Worm (Caenorhabditis elegans) whole organism, L1 larva: ENCODE data around the gene teg-1.

Experiments
- C04F5.9 ChIP-seq: sonication (generic microtip); optimal IDR thresholded peaks from 2 replicates; lab custom pipeline; 2016; ENCODE audit warnings: missing genetic modification characterization, missing compliant biosample characterization
- aha-1 ChIP-seq: fragments of 150-350 bp; optimal IDR thresholded peaks from 2 replicates; lab custom pipeline; 2014; ENCODE audit warnings: missing biosample characterization, missing genetic modification characterization
- ceh-8 ChIP-seq: fragments of 200-800 bp; sonication (Bioruptor generic); optimal IDR thresholded peaks from 2 replicates; lab custom pipeline; 2018; ENCODE audit warnings: mild to moderate bottlenecking, missing genetic modification characterization, moderate library complexity, missing compliant biosample characterization
- ces-1 ChIP-seq: fragments of 150-350 bp; optimal IDR thresholded peaks from 2 replicates; lab custom pipeline; 2014; ENCODE audit warnings: missing biosample characterization, missing genetic modification reagents, missing genetic modification characterization
- dsc-1 ChIP-seq: sonication (generic microtip); optimal IDR thresholded peaks from 2 replicates; lab custom pipeline; 2016; ENCODE audit warnings: mild to moderate bottlenecking, missing genetic modification characterization, missing compliant biosample characterization
- efl-1 ChIP-seq, 4 experiments: fragments of 150-350 bp; optimal IDR thresholded peaks in 3 of 4; peaks in 1 of 4; 1 replicate in 1 of 4; 2 replicates in 3 of 4; lab custom pipeline; 2014; ENCODE audit warnings: missing biosample characterization in 2 of 4, missing genetic modification characterization in 2 of 4, missing genetic modification reagents in 2 of 4
- egl-13 ChIP-seq: sonication (generic microtip); optimal IDR thresholded peaks from 2 replicates; lab custom pipeline; 2016; ENCODE audit warnings: missing genotype, missing genetic modification reagents, missing genetic modification characterization, missing compliant biosample characterization
- elt-2 ChIP-seq: sonication (generic microtip); optimal IDR thresholded peaks from 2 replicates; lab custom pipeline; 2016; ENCODE audit warnings: missing genetic modification characterization, mild to moderate bottlenecking, inconsistent platforms, missing compliant biosample characterization, missing genetic modification reagents
- elt-3 ChIP-seq, 6 experiments: fragments of 150-350 bp in 1 of 6; sonication (generic microtip); optimal IDR thresholded peaks; 2 replicates each; lab custom pipeline; 2017 to 2018; ENCODE audit warnings: missing biosample characterization in 6 of 6, missing genetic modification characterization in 6 of 6, inconsistent platforms in 1 of 6
- ets-5 ChIP-seq: fragments of 200-800 bp; sonication (Bioruptor generic); IDR thresholded peaks from 2 replicates; pipeline ENCODE4 v1.3.6; 2022; ENCODE audit warnings: missing genetic modification characterization, missing compliant biosample characterization
- fkh-10 ChIP-seq: sonication (generic microtip); optimal IDR thresholded peaks from 2 replicates; lab custom pipeline; 2017; ENCODE audit warnings: missing biosample characterization, missing genetic modification reagents, missing genetic modification characterization
- fkh-8 ChIP-seq: sonication (generic microtip); optimal IDR thresholded peaks from 2 replicates; lab custom pipeline; 2016; ENCODE audit warnings: mild to moderate bottlenecking, missing genetic modification characterization, missing compliant biosample characterization
- fos-1 ChIP-seq: fragments of 150-350 bp; optimal IDR thresholded peaks from 2 replicates; lab custom pipeline; 2014; ENCODE audit warnings: missing biosample characterization, missing genetic modification characterization
- hlh-4 ChIP-seq: sonication (generic microtip); optimal IDR thresholded peaks from 2 replicates; lab custom pipeline; 2016; ENCODE audit warnings: mild to moderate bottlenecking, missing genetic modification characterization, missing compliant biosample characterization
- jun-1 ChIP-seq: fragments of 150-350 bp; optimal IDR thresholded peaks from 2 replicates; lab custom pipeline; 2014; ENCODE audit warnings: missing biosample characterization, missing genetic modification reagents, missing genetic modification characterization
- lin-14 ChIP-seq: fragments of 200-800 bp; sonication (Bioruptor generic); optimal IDR thresholded peaks from 2 replicates; lab custom pipeline; 2018; ENCODE audit warnings: mild to moderate bottlenecking, missing genetic modification characterization, moderate library complexity, missing compliant biosample characterization
- lir-3 ChIP-seq: sonication (generic microtip); optimal IDR thresholded peaks from 2 replicates; lab custom pipeline; 2016; ENCODE audit warnings: mild to moderate bottlenecking, missing genetic modification characterization, moderate library complexity, missing compliant biosample characterization; ENCODE audit not compliant: poor library complexity
- mdl-1 ChIP-seq, 2 experiments: fragments of 150-350 bp; optimal IDR thresholded peaks; 2 replicates each; lab custom pipeline; 2014 to 2017; ENCODE audit warnings: missing biosample characterization in 2 of 2, missing genetic modification characterization in 2 of 2, inconsistent platforms in 1 of 2
- nhr-12 ChIP-seq: sonication (generic microtip); optimal IDR thresholded peaks from 2 replicates; lab custom pipeline; 2017; ENCODE audit warnings: missing biosample characterization, missing genetic modification characterization
- nhr-28 ChIP-seq: fragments of 150-350 bp; optimal IDR thresholded peaks from 2 replicates; lab custom pipeline; 2014; ENCODE audit warnings: missing biosample characterization, missing genetic modification characterization
- nhr-76 ChIP-seq: sonication (generic microtip); optimal IDR thresholded peaks from 2 replicates; lab custom pipeline; 2017; ENCODE audit warnings: missing biosample characterization, missing genetic modification characterization
- nhr-77 ChIP-seq: fragments of 150-350 bp; optimal IDR thresholded peaks from 2 replicates; lab custom pipeline; 2014; ENCODE audit warnings: missing biosample characterization, missing genetic modification characterization
- nhr-84 ChIP-seq: sonication (generic microtip); optimal IDR thresholded peaks from 2 replicates; lab custom pipeline; 2017; ENCODE audit warnings: missing biosample characterization, missing genetic modification characterization
- nhr-90 ChIP-seq: sonication (generic microtip); optimal IDR thresholded peaks from 2 replicates; lab custom pipeline; 2016; ENCODE audit warnings: mild to moderate bottlenecking, missing genetic modification characterization, missing compliant biosample characterization; ENCODE audit not compliant: poor library complexity
- skn-1 ChIP-seq: fragments of 150-350 bp; optimal IDR thresholded peaks from 2 replicates; lab custom pipeline; 2014; ENCODE audit warnings: missing biosample characterization, missing genetic modification characterization
- snu-23 ChIP-seq: sonication (generic microtip); optimal IDR thresholded peaks from 2 replicates; lab custom pipeline; 2016; ENCODE audit warnings: missing genetic modification characterization, missing compliant biosample characterization
- swsn-7 ChIP-seq: sonication (generic microtip); optimal IDR thresholded peaks from 2 replicates; lab custom pipeline; 2016; ENCODE audit warnings: missing genetic modification characterization, missing compliant biosample characterization
- unc-130 ChIP-seq: fragments of 150-350 bp; optimal IDR thresholded peaks from 2 replicates; lab custom pipeline; 2017; ENCODE audit warnings: missing biosample characterization, missing genetic modification characterization, inconsistent platforms
- unc-30 ChIP-seq: sonication (generic microtip); optimal IDR thresholded peaks from 2 replicates; lab custom pipeline; 2017; ENCODE audit warnings: missing biosample characterization, missing genetic modification characterization
- unc-62 ChIP-seq: fragments of 150-350 bp; optimal IDR thresholded peaks from 2 replicates; lab custom pipeline; 2014; ENCODE audit warnings: missing biosample characterization, missing genetic modification reagents, missing genetic modification characterization
- vab-15 ChIP-seq: sonication (generic microtip); optimal IDR thresholded peaks from 2 replicates; lab custom pipeline; 2017; ENCODE audit warnings: missing genotype, mild to moderate bottlenecking, missing genetic modification characterization, missing compliant biosample characterization
- xbp-1 ChIP-seq: sonication (generic microtip); optimal IDR thresholded peaks from 2 replicates; lab custom pipeline; 2016; ENCODE audit warnings: missing genetic modification characterization, missing compliant biosample characterization
- ztf-11 ChIP-seq, 2 experiments: sonication (generic microtip); optimal IDR thresholded peaks; 2 replicates each; lab custom pipeline; 2016 to 2017; ENCODE audit warnings: missing genetic modification characterization in 2 of 2, missing biosample characterization in 1 of 2, missing compliant biosample characterization in 1 of 2

teg-1 gene

DNA sequence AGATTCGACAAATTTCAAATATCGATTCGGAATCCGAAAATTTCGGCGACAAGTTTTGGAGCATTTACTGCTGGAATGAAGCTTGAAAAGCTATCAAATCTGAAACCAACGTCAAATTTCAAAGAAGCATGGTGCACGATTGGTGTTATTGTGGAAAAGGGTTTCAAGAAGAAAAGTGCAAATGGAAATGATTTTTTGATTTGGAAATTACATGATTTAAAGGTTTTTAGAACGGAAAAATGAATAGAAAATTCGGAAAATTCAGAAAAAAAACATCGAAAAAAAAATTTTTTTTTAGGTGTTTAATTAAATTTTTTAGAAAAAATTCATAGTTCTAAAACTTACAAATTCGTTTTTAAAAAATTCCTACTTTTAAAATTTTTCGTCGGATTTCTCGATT is at the start of gene teg-1:
TSS of gene teg-1 (minus strand) at position 101 of the 400 bp plus-strand sequence.
- no peak for TF ChIP-seq ces-1
- TF ChIP-seq mdl-1 (tag; optimal IDR thresholded peaks at IDR 0.05; lab: Kevin White, UChicago), result no peak
- no peak for TF ChIP-seq ets-5 (GFP tag; lab: Robert Waterston, UW)
- no peak for TF ChIP-seq vab-15 (tag; lab: Kevin White, UChicago)
- no peak for TF ChIP-seq swsn-7
- TF ChIP-seq efl-1 (optimal IDR thresholded peaks at IDR 0.05; lab: Kevin White, UChicago), result no peak
- peak in 1 of 2 experiments; percentile 62 for TF ChIP-seq efl-1 (GFP tag; optimal IDR thresholded peaks at IDR 0.05 in 1 of 2; lab: Kevin White, UChicago)
- no peak for TF ChIP-seq unc-62 (GFP tag; lab: Kevin White, UChicago)
- TF ChIP-seq, all 84 proteins: peak for 1

ce11 chrIII:11366467-11366866 is 48.4 kb upstream of the teg-1 start, which contains the start of gene T28D6.3:
T28D6.3 (plus strand) TSS chrIII:11366767.
- peak in 1 of 6 experiments; percentile 1 for TF ChIP-seq elt-3 (tag; optimal IDR thresholded peaks at IDR 0.05; lab: Kevin White, UChicago)
- TF ChIP-seq fos-1 (tag; lab: Kevin White, UChicago), result no peak

DNA sequence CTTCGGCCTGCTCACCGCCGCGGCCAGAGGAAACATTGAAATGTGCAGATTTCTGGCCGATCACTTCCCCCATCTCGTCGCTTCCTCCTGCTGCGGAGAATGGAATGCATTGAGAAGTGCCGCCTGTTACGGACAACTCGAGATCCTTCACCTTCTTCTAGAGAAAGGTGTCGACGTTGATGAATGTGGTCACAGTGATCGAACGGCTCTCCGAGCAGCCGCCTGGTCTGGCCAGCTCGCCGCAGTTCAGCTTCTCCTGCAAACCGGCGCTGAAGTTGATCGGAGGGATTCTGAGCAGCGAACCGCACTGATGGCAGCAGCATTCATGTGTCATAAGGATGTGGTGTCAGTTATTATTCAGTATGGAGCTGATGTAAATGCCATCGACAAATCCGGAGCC is 44.9 kb upstream of the teg-1 start:
- no peak for TF ChIP-seq lir-3 (tag; lab: Kevin White, UChicago)
- TF ChIP-seq efl-1 (optimal IDR thresholded peaks at IDR 0.05; lab: Kevin White, UChicago), result no peak
- TF ChIP-seq efl-1 (GFP tag; optimal IDR thresholded peaks at IDR 0.05 in 1 of 2; lab: Kevin White, UChicago), result peak in 1 of 2 experiments; percentile 37
- TF ChIP-seq unc-62 (GFP tag; lab: Kevin White, UChicago), result no peak
- no peak for TF ChIP-seq egl-13 (tag; lab: Kevin White, UChicago)
- no peak for TF ChIP-seq elt-2 (tag; lab: Kevin White, UChicago)
- TF ChIP-seq aha-1 (tag; lab: Kevin White, UChicago), result no peak
- no peak for TF ChIP-seq xbp-1 (tag; lab: Kevin White, UChicago)

- no peak for TF ChIP-seq nhr-84 (tag; lab: Kevin White, UChicago)
- no peak for TF ChIP-seq fkh-8 (tag; lab: Kevin White, UChicago)
- TF ChIP-seq efl-1 (optimal IDR thresholded peaks at IDR 0.05; lab: Kevin White, UChicago), result no peak
- TF ChIP-seq efl-1 (GFP tag; optimal IDR thresholded peaks at IDR 0.05 in 1 of 2; lab: Kevin White, UChicago), result peak in 1 of 2 experiments; percentile 70
- no peak for TF ChIP-seq hlh-4
Observed at ce11 chrIII:11361394-11361793, 43.4 kb upstream of the teg-1 start.

ce11 chrIII:11360156-11360555 is 42.1 kb upstream of the teg-1 start, which contains the start of gene T28D6.4:
T28D6.4 (plus strand) TSS chrIII:11360456.
- TF ChIP-seq hlh-4, result no peak
- TF ChIP-seq snu-23 (GFP tag; lab: Kevin White, UChicago), result no peak
- peak; percentile 3 for TF ChIP-seq lin-14 (GFP tag; lab: Kevin White, UChicago)
- TF ChIP-seq nhr-90 (tag; lab: Kevin White, UChicago), result no peak

ce11 chrIII:11359422-11359821 is 41.4 kb upstream of the teg-1 start:
- TF ChIP-seq C04F5.9 (tag; lab: Kevin White, UChicago), result no peak
- no peak for TF ChIP-seq unc-130 (tag; lab: Kevin White, UChicago)
- TF ChIP-seq nhr-12 (tag; lab: Kevin White, UChicago), result no peak
- TF ChIP-seq ztf-11 (tag; optimal IDR thresholded peaks at IDR 0.05; lab: Kevin White, UChicago), result no peak
- TF ChIP-seq skn-1 (tag; lab: Kevin White, UChicago), result no peak
- no peak for TF ChIP-seq unc-30 (tag; lab: Kevin White, UChicago)
- no peak for TF ChIP-seq nhr-77 (tag; lab: Kevin White, UChicago)
- TF ChIP-seq jun-1 (tag; lab: Kevin White, UChicago), result no peak
- no peak for TF ChIP-seq nhr-76 (tag; lab: Kevin White, UChicago)
- no peak for TF ChIP-seq fkh-10 (GFP tag; lab: Kevin White, UChicago)
- TF ChIP-seq nhr-28 (tag; lab: Kevin White, UChicago), result no peak
- TF ChIP-seq dsc-1 (tag; lab: Kevin White, UChicago), result no peak
- TF ChIP-seq snu-23 (GFP tag; lab: Kevin White, UChicago), result no peak
- TF ChIP-seq xbp-1 (tag; lab: Kevin White, UChicago), result no peak
- no peak for TF ChIP-seq ceh-8 (GFP tag; lab: Kevin White, UChicago)
